Worm (Caenorhabditis elegans): ENCODE measurements around the gene imb-2.

The imb-2 gene

DNA sequence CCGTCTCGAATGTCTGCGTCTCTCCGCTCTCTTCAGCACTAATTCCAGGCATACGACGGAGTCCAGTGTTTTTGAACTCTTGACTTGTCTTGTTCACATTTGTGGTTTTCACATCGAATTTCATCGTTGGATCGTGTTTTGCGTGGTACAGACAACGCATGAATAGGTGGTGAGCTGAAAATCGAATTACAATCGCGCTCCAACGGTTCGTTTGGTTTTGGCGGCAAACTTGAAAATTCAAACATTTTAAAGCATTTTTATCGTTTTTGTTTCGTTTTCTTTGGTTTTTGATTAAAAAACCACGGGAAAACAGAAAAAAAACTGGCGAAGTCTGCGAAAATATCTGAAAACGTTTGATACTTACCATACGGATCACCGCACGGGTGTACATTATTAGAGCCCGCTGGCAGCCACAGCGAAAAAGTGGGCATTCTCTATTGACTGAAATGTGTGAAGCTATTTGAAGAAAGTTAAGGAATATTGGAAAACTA is 47.6 kb downstream of the imb-2 start, which contains the start of gene exl-1:
exl-1 (minus strand) TSS at position 441 of the 491 bp plus-strand sequence.
- TF ChIP-seq klf-2 (GFP tag; conservative IDR thresholded peaks at IDR 0.05) = no peak
- TF ChIP-seq tab-1 (GFP tag; IDR thresholded peaks at IDR 0.05) = no peak
- no peak for TF ChIP-seq ztf-23 (GFP tag; IDR thresholded peaks at IDR 0.05)
- no peak for TF ChIP-seq med-1 (GFP tag; optimal IDR thresholded peaks at IDR 0.05; ENCODE audit: insufficient read depth)
- no peak for TF ChIP-seq cog-1 (tag; optimal IDR thresholded peaks at IDR 0.05)
- no peak for TF ChIP-seq flt-1 (GFP tag; IDR thresholded peaks at IDR 0.05)
- TF ChIP-seq ztf-29 (GFP tag; IDR thresholded peaks at IDR 0.05) = no peak
- no peak for TF ChIP-seq T22C8.4 (GFP tag; IDR thresholded peaks at IDR 0.05)
- no peak for TF ChIP-seq ref-1 (GFP tag; conservative IDR thresholded peaks at IDR 0.05)

DNA sequence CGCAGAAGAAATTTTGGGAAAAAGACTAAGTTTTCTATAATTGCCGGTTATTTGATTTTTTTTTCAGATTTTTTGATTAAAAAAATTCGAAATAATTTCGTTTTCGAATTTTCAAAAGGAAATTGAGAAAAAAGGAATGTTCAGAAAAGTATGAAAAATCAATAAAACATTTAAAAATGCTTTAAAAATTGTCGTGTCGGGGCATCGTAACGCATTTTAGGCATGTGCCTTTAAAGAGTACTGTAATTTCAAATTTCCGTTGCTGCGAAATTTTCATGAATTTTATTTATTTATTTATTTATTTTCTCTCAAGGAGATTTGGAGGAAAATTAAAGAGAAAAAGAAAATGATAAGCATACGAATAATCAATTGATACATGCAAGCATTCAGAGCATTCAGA is 48.2 kb downstream of the imb-2 start:
- TF ChIP-seq ref-1 (GFP tag; conservative IDR thresholded peaks at IDR 0.05) (no peak), ztf-23 (GFP tag; IDR thresholded peaks at IDR 0.05) (no peak), cog-1 (tag; optimal IDR thresholded peaks at IDR 0.05) (no peak), tab-1 (GFP tag; IDR thresholded peaks at IDR 0.05) (no peak), med-1 (GFP tag; optimal IDR thresholded peaks at IDR 0.05; ENCODE audit: insufficient read depth) (no peak), ztf-29 (GFP tag; IDR thresholded peaks at IDR 0.05) (no peak), T22C8.4 (GFP tag; IDR thresholded peaks at IDR 0.05) (no peak), klf-2 (GFP tag; conservative IDR thresholded peaks at IDR 0.05) (no peak), flt-1 (GFP tag; IDR thresholded peaks at IDR 0.05) (no peak)

DNA sequence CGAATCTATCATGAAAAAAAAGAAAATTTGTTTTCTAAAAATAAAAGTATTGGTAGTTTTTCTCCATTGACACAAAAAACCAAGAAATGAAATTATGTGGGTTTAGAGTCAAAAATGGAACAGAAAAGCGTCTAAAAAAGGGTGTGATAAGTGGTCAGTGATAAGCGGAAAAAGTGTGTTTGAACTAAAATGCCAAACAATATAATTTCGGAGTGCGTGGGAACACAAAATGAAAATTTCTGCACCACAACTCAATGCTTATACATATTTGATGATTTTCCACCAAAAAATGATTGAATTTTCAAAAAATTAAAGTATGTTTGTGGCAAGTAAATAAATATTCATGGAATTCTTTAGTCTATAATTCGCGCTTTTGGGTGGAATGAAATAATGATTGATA is 49.9 kb downstream of the imb-2 start:
- TF ChIP-seq ztf-29 (GFP tag; IDR thresholded peaks at IDR 0.05) (no peak), klf-2 (GFP tag; conservative IDR thresholded peaks at IDR 0.05) (no peak), flt-1 (GFP tag; IDR thresholded peaks at IDR 0.05) (no peak), cog-1 (tag; optimal IDR thresholded peaks at IDR 0.05) (no peak), ztf-23 (GFP tag; IDR thresholded peaks at IDR 0.05) (no peak), ref-1 (GFP tag; conservative IDR thresholded peaks at IDR 0.05) (no peak), tab-1 (GFP tag; IDR thresholded peaks at IDR 0.05) (no peak), T22C8.4 (GFP tag; IDR thresholded peaks at IDR 0.05) (no peak), med-1 (GFP tag; optimal IDR thresholded peaks at IDR 0.05; ENCODE audit: insufficient read depth) (no peak)

DNA sequence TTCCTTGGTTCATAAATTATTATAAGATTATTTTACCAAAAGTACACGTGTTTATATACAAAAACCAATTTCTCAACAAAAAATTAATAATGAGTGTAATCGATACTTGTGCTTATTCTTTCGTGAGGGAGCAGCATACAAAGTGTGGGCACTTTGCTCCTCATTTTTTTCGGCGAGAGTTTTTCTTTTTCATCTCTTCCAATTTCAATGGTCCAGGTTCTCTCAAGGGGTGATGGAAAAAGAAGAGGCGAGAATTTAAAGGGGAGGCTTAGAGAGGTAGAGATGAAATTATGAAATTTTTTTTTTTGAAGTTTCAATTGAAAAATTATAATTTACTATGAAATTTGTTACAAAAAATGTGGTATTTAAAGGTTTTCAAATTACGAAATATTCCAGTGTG is 51.5 kb downstream of the imb-2 start:
- no peak for TF ChIP-seq klf-2 (GFP tag; conservative IDR thresholded peaks at IDR 0.05)
